Fruit fly (Drosophila melanogaster) whole organism, pupa: ENCODE results near the gene shep.
A peak's percentile ranks its signal among the peaks of the same experiment; 100 is the strongest.

Source experiments
- CG10348 ChIP-seq: fragments of 200-800 bp; sonication (Bioruptor generic); IDR thresholded peaks from 2 replicates; pipeline ENCODE4 v1.3.6; 2022; ENCODE audit warnings: missing biosample characterization, missing genetic modification characterization
- CG12605 ChIP-seq: fragments of 200-800 bp; sonication (Bioruptor generic); IDR thresholded peaks from 2 replicates; pipeline ENCODE4 v1.3.6; 2022; ENCODE audit warnings: missing biosample characterization, missing genetic modification characterization
- CG14655 ChIP-seq: fragments of 200-800 bp; sonication (Bioruptor generic); optimal IDR thresholded peaks from 3 replicates; lab custom pipeline; 2017; ENCODE audit warnings: mild to moderate bottlenecking, missing biosample characterization, missing genetic modification reagents, missing genetic modification characterization
- CG17806 ChIP-seq: fragments of 200-800 bp; sonication (Bioruptor generic); optimal IDR thresholded peaks from 2 replicates; lab custom pipeline; 2018; ENCODE audit warnings: missing biosample characterization, mild to moderate bottlenecking, missing genetic modification characterization, moderate library complexity
- CG34367 ChIP-seq: fragments of 200-800 bp; sonication (Bioruptor generic); optimal IDR thresholded peaks from 2 replicates; lab custom pipeline; 2018; ENCODE audit warnings: missing biosample characterization, mild to moderate bottlenecking, missing genetic modification characterization
- CG4496 ChIP-seq: fragments of 200-800 bp; sonication (Bioruptor generic); IDR thresholded peaks from 3 replicates; pipeline ENCODE4 v1.3.6; 2022; ENCODE audit warnings: missing biosample characterization, missing genetic modification characterization
- CG8159 ChIP-seq: fragments of 200-800 bp; sonication (Bioruptor generic); optimal IDR thresholded peaks from 3 replicates; lab custom pipeline; 2018; ENCODE audit warnings: missing biosample characterization, mild to moderate bottlenecking, missing genetic modification characterization, moderate library complexity
- CG8301 ChIP-seq: fragments of 200-800 bp; sonication (Bioruptor generic); optimal IDR thresholded peaks from 2 replicates; lab custom pipeline; 2018; ENCODE audit warnings: missing biosample characterization, mild to moderate bottlenecking, missing genetic modification characterization
- CG9948 ChIP-seq: fragments of 200-800 bp; sonication (Bioruptor generic); optimal IDR thresholded peaks from 2 replicates; lab custom pipeline; 2018; ENCODE audit warnings: missing biosample characterization, mild to moderate bottlenecking, missing genetic modification characterization, moderate library complexity
- EcR ChIP-seq: fragments of 200-800 bp; sonication (Bioruptor generic); optimal IDR thresholded peaks from 3 replicates; lab custom pipeline; 2019; ENCODE audit warnings: missing biosample characterization, missing genetic modification characterization, mild to moderate bottlenecking, moderate library complexity, missing genetic modification reagents
- Pif1B ChIP-seq: fragments of 200-800 bp; sonication (Bioruptor generic); optimal IDR thresholded peaks from 3 replicates; lab custom pipeline; 2016; ENCODE audit warnings: missing biosample characterization, missing genetic modification characterization
- fd96Ca ChIP-seq: fragments of 200-800 bp; sonication (Bioruptor generic); IDR thresholded peaks from 3 replicates; pipeline ENCODE4 v1.3.6; 2022; ENCODE audit warnings: missing biosample characterization, missing genetic modification characterization
- rn ChIP-seq: fragments of 200-800 bp; sonication (Bioruptor generic); IDR thresholded peaks from 2 replicates; pipeline ENCODE4 v1.3.6; 2022; ENCODE audit warnings: missing biosample characterization, missing genetic modification characterization

- TF ChIP-seq rn (GFP tag; lab: Robert Waterston, UW) (peak; percentile 94), CG4496 (GFP tag; lab: Robert Waterston, UW) (peak; percentile 98), CG34367 (tag; lab: Kevin White, UChicago) (peak; percentile 93), CG10348 (peak; percentile 95), Pif1B (GFP tag; lab: Kevin White, UChicago) (peak; percentile 96), CG14655 (GFP tag; lab: Kevin White, UChicago) (peak; percentile 99), CG9948 (peak; percentile 96), CG8301 (tag; lab: Kevin White, UChicago) (peak; percentile 98), CG12605 (peak; percentile 93), fd96Ca (GFP tag; lab: Robert Waterston, UW) (peak; percentile 99), CG8159 (tag; lab: Kevin White, UChicago) (peak; percentile 93), EcR (GFP tag; lab: Kevin White, UChicago) (peak; percentile 23), CG17806 (tag; lab: Kevin White, UChicago) (peak; percentile 95)
Observed at dm6 chr3L:5243236-5243635, 34.5 kb downstream of the shep start.
